Worm (Caenorhabditis elegans) whole organism, late embryonic: ENCODE measurements around the gene cct-2.

ENCODE experiments used
- Y22D7AL.16 ChIP-seq: sonication (generic microtip); optimal IDR thresholded peaks from 2 replicates; lab custom pipeline; 2016; ENCODE audit warnings: missing genetic modification characterization, missing compliant biosample characterization
- ceh-6 ChIP-seq: fragments of 200-800 bp; sonication (Bioruptor generic); optimal IDR thresholded peaks from 2 replicates; lab custom pipeline; 2018; ENCODE audit warnings: mild to moderate bottlenecking, missing genetic modification characterization, missing compliant biosample characterization
- ets-4 ChIP-seq: sonication (generic microtip); optimal IDR thresholded peaks from 2 replicates; lab custom pipeline; 2016; ENCODE audit warnings: missing genetic modification characterization, missing compliant biosample characterization
- gmeb-2 ChIP-seq: sonication (generic microtip); optimal IDR thresholded peaks from 2 replicates; lab custom pipeline; 2016; ENCODE audit warnings: missing genetic modification characterization, inconsistent platforms, missing compliant biosample characterization
- sdc-2 ChIP-seq: sonication (generic microtip); optimal IDR thresholded peaks from 2 replicates; lab custom pipeline; 2016; ENCODE audit warnings: missing genotype, missing genetic modification characterization, missing compliant biosample characterization

DNA sequence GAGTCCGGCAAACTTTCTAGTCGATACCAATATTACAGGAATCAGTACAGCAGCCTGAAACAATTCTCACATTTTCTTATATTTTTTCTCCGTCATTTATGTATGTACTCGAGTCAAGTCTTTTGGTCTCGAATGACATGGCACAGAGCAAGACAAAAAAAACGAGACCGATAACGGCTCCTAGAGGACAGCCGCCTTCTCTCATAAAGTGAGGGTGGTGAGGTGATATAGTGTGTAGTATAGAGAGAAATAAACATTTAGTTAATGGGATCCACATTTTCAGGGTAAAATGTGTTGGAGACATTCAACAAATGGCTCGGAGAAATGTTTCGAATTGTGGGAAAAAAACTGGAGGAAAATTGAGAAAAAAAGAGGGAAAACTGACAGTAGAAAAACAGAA lies 34.7 kb downstream of the cct-2 start:
- TF ChIP-seq Y22D7AL.16 (tag; lab: Kevin White, UChicago) (no peak), ets-4 (no peak), ceh-6 (GFP tag; lab: Kevin White, UChicago) (no peak), gmeb-2 (no peak), sdc-2 (tag; lab: Kevin White, UChicago) (no peak)
